Fruit fly (Drosophila melanogaster) whole organism: ENCODE results near the gene eIF3l.

Source experiments
- CG8478 ChIP-seq: fragments of >200 bp; optimal IDR thresholded peaks from 2 replicates; lab custom pipeline; 2018; ENCODE audit warnings: inconsistent platforms
- Dll ChIP-seq: fragments of >200 bp; optimal IDR thresholded peaks from 2 replicates; lab custom pipeline; 2017
- EcR ChIP-seq, 2 experiments: fragments of >200 bp; optimal IDR thresholded peaks; 2 replicates each; lab custom pipeline; 2017; ENCODE audit warnings: missing biosample characterization in 2 of 2, missing genetic modification characterization in 2 of 2, missing genetic modification reagents in 2 of 2
- pan ChIP-seq: fragments of >200 bp; optimal IDR thresholded peaks from 2 replicates; lab custom pipeline; 2017
- psq ChIP-seq: fragments of >200 bp; optimal IDR thresholded peaks from 2 replicates; lab custom pipeline; 2017
- usp ChIP-seq: fragments of >200 bp; optimal IDR thresholded peaks from 2 replicates; lab custom pipeline; 2017; ENCODE audit warnings: missing biosample characterization, missing genetic modification characterization, mixed read lengths

DNA sequence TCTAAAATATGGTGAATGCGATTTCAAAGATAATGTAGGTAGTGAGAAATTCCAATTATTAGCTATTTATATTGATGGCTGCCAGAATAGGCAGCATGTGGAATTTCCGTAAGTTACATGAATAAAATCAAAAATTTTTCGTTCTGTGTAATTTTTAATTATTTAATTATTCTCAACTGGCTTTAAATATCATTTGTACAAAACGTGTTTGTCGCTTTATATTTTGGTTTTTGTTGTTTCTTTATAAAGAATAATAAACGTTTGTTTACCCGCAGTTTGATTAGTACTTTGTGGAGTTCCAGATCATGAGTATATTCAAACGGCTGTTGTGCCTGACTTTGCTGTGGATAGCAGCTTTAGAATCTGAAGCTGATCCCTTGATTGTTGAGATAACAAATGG lies 44.5 kb upstream of the eIF3l start, which contains the start of gene Est-P:
- no peak for TF ChIP-seq psq (lab: Kevin White, UChicago)
- TF ChIP-seq EcR (GFP tag; optimal IDR thresholded peaks at IDR 0.05; lab: Kevin White, UChicago) = no peak
- TF ChIP-seq Dll (lab: Kevin White, UChicago) = no peak
- no peak for TF ChIP-seq usp (GFP tag; lab: Kevin White, UChicago)
- no peak for TF ChIP-seq pan (lab: Kevin White, UChicago)
- no peak for TF ChIP-seq CG8478
